Worm (Caenorhabditis elegans) whole organism, early embryonic: Measurements from ENCODE around the gene zip-11.

Source experiments
- ama-1 ChIP-seq: fragments of 150-350 bp; optimal IDR thresholded peaks from 2 replicates; lab custom pipeline; 2014
- ets-7 ChIP-seq: sonication (generic microtip); optimal IDR thresholded peaks from 2 replicates; lab custom pipeline; 2016; ENCODE audit warnings: missing genotype, missing genetic modification characterization, missing compliant biosample characterization
- flt-1 ChIP-seq: fragments of 200-800 bp; sonication (Bioruptor generic); IDR thresholded peaks from 2 replicates; pipeline ENCODE4 v1.3.6; 2022; ENCODE audit warnings: missing genetic modification characterization, missing compliant biosample characterization
- hmg-4 ChIP-seq: fragments of 200-800 bp; sonication (Bioruptor generic); optimal IDR thresholded peaks from 2 replicates; lab custom pipeline; 2018; ENCODE audit warnings: mild to moderate bottlenecking, missing genetic modification characterization, missing compliant biosample characterization
- sea-1 ChIP-seq: fragments of 200-800 bp; sonication (Bioruptor generic); conservative IDR thresholded peaks from 2 replicates; pipeline ENCODE4 v1.3.6; 2022; ENCODE audit warnings: missing genetic modification characterization, missing compliant biosample characterization

DNA sequence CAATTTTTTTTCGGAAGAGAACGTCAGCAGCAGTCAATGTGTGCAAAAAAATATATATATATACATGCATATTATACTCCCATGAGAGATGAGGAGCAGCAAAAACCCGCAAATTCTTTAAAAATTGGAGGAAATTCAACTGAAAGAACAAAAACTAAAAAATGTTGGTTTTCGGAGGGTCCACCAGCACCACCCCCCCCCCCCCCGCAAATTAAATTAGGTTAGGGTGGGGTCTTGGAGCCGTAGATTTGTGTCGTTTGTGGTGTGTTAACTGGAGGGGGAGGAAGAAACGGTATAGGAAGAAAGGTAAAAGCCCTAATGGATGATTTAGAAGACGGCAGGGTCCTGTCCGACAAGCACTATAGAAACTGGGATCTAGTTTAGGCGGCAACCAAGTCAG lies 37.3 kb downstream of the zip-11 start:
- TF ChIP-seq ama-1 (lab: Kevin White, UChicago), result no peak
- no peak for TF ChIP-seq sea-1 (GFP tag; lab: Robert Waterston, UW)
- TF ChIP-seq hmg-4 (GFP tag; lab: Kevin White, UChicago), result no peak
- no peak for TF ChIP-seq flt-1 (GFP tag; lab: Robert Waterston, UW)
- TF ChIP-seq ets-7 (tag; lab: Kevin White, UChicago), result no peak
